Worm (Caenorhabditis elegans): ENCODE data around the gene C11D2.3.

DNA sequence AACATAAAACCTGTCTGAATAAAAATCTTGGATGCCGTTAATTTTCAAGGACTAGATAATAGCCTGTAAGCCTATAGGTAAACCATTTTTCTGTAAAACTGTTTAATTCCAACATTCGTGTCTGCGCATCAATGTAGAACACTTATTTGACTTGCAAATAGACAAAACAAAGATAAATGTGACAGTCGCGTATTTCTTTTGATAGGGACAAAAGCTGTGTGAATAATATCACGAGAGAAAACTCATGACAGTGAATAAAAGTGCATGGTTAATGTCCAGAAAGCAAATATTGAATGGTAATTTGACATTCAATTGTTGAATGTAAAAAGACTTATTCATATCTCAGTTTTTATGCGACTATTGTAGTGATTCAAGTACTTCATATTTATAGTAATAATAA is at the start of gene C11D2.3:
- peak; percentile 34 for TF ChIP-seq hlh-30 (tag; optimal IDR thresholded peaks at IDR 0.05; ENCODE audit: insufficient read depth)
- no peak for TF ChIP-seq nhr-237 (tag; optimal IDR thresholded peaks at IDR 0.05)
- no peak for TF ChIP-seq ceh-44 (GFP tag; IDR thresholded peaks at IDR 0.05)
- TF ChIP-seq D1046.2 (GFP tag; IDR thresholded peaks at IDR 0.05), result no peak
- TF ChIP-seq F10B5.3 (tag; optimal IDR thresholded peaks at IDR 0.05), result no peak
- no peak for TF ChIP-seq egl-27 (tag; optimal IDR thresholded peaks at IDR 0.05)
- TF ChIP-seq hif-1 (tag; optimal IDR thresholded peaks at IDR 0.05), result no peak
- TF ChIP-seq ZK546.5 (tag; optimal IDR thresholded peaks at IDR 0.05), result no peak
- TF ChIP-seq unc-39 (tag; optimal IDR thresholded peaks at IDR 0.05), result no peak
- no peak for TF ChIP-seq arid-1 (GFP tag; conservative IDR thresholded peaks at IDR 0.05)
- TF ChIP-seq nhr-25 (tag; optimal IDR thresholded peaks at IDR 0.05; ENCODE audit: borderline replicate concordance, insufficient read depth), result no peak
- no peak for TF ChIP-seq unc-130 (GFP tag; optimal IDR thresholded peaks at IDR 0.05)

Measured in whole organism, L4 larva.